Fruit fly (Drosophila melanogaster): ENCODE measurements around the gene elg1.

The elg1 gene

dm6 chr3L:16105528-16105927 lies 26.3 kb upstream of the elg1 start, which contains the start of the genes IntS9 and CG43295 (continued):
- no peak for TF ChIP-seq CG15601 (tag; optimal IDR thresholded peaks at IDR 0.05)
- TF ChIP-seq lbe (GFP tag; optimal IDR thresholded peaks at IDR 0.05): peak; percentile 77
- 0 out of 4 replicates have a peak, but pooled peaks have one; percentile 25 for TF ChIP-seq Dll (GFP tag; IDR thresholded peaks at IDR 0.05; ENCODE audit: partially characterized antibody)
- TF ChIP-seq CG30431 (GFP tag; optimal IDR thresholded peaks at IDR 0.05): peak; percentile 75
- TF ChIP-seq Doc3 (GFP tag; IDR thresholded peaks at IDR 0.05; ENCODE audit: partially characterized antibody): no peak; the same call in 2 of the 3 replicates
- TF ChIP-seq CG14050 (GFP tag; IDR thresholded peaks at IDR 0.05): peak; percentile 79
- peak; percentile 79 for TF ChIP-seq CG10366 (GFP tag; IDR thresholded peaks at IDR 0.05)
- TF ChIP-seq fd102C (GFP tag; optimal IDR thresholded peaks at IDR 0.05): peak; percentile 17
- no peak for TF ChIP-seq CG15269 (tag; optimal IDR thresholded peaks at IDR 0.05)
- no peak for TF ChIP-seq CG13296 (GFP tag; optimal IDR thresholded peaks at IDR 0.05)
- no peak for TF ChIP-seq CG8478 (optimal IDR thresholded peaks at IDR 0.05)
- TF ChIP-seq NC2α (GFP tag; optimal IDR thresholded peaks at IDR 0.05): peak; percentile 79
- peak; percentile 88 for TF ChIP-seq CG6689 (GFP tag; IDR thresholded peaks at IDR 0.05)
- peak; percentile 82 for TF ChIP-seq Optix (GFP tag; IDR thresholded peaks at IDR 0.05)
- TF ChIP-seq inv (GFP tag; IDR thresholded peaks at IDR 0.05; ENCODE audit: partially characterized antibody): no peak
- no peak for TF ChIP-seq eve (GFP tag; optimal IDR thresholded peaks at IDR 0.05)
- peak; percentile 61 for TF ChIP-seq Sry-δ (GFP tag; optimal IDR thresholded peaks at IDR 0.05)
- TF ChIP-seq CG13775 (GFP tag; optimal IDR thresholded peaks at IDR 0.05): peak; percentile 84
- TF ChIP-seq CG2129 (GFP tag; IDR thresholded peaks at IDR 0.05; ENCODE audit: partially characterized antibody): no peak
- no peak for TF ChIP-seq ato (GFP tag; IDR thresholded peaks at IDR 0.05; ENCODE audit: partially characterized antibody)
- TF ChIP-seq Dfd (GFP tag; optimal IDR thresholded peaks at IDR 0.05): no peak
- TF ChIP-seq cato (GFP tag; optimal IDR thresholded peaks at IDR 0.05; ENCODE audit: borderline replicate concordance): peak; percentile 67
- TF ChIP-seq slp2 (GFP tag; optimal IDR thresholded peaks at IDR 0.05): peak; percentile 81
- peak; percentile 49 for TF ChIP-seq pzg (GFP tag; optimal IDR thresholded peaks at IDR 0.05)
- peak; percentile 93 for TF ChIP-seq scrt (GFP tag; optimal IDR thresholded peaks at IDR 0.05)
- peak; percentile 99 for TF ChIP-seq CG15514 (GFP tag; optimal IDR thresholded peaks at IDR 0.05)
- peak; percentile 79 for TF ChIP-seq Atf3 (GFP tag; optimal IDR thresholded peaks at IDR 0.05)
- TF ChIP-seq CG12299 (tag; optimal IDR thresholded peaks at IDR 0.05): peak; percentile 39
- TF ChIP-seq CG5245 (GFP tag; optimal IDR thresholded peaks at IDR 0.05): peak; percentile 75
- peak; percentile 75 for TF ChIP-seq nmo (GFP tag; optimal IDR thresholded peaks at IDR 0.05)
- peak; percentile 86 for TF ChIP-seq Ada2b (GFP tag; IDR thresholded peaks at IDR 0.05)
- peak; percentile 36; the same call in 1 of the 2 replicates for TF ChIP-seq bowl (GFP tag; IDR thresholded peaks at IDR 0.05)
- TF ChIP-seq Lpt (GFP tag; optimal IDR thresholded peaks at IDR 0.05): no peak
- TF ChIP-seq dimm (GFP tag; IDR thresholded peaks at IDR 0.05): 0 out of 2 replicates have a peak, but pooled peaks have one; percentile 19
- peak; percentile 41 for TF ChIP-seq CG18619 (GFP tag; optimal IDR thresholded peaks at IDR 0.05)
- TF ChIP-seq Tbp (GFP tag; optimal IDR thresholded peaks at IDR 0.05): no peak
- peak; percentile 82 for TF ChIP-seq stc (GFP tag; IDR thresholded peaks at IDR 0.05)
- TF ChIP-seq CG8944 (GFP tag; optimal IDR thresholded peaks at IDR 0.05): peak; percentile 86
- no peak for TF ChIP-seq CG15011 (GFP tag; optimal IDR thresholded peaks at IDR 0.05)
- TF ChIP-seq Mes4 (GFP tag; optimal IDR thresholded peaks at IDR 0.05): peak; percentile 82
- TF ChIP-seq CG31224 (GFP tag; IDR thresholded peaks at IDR 0.05): peak; percentile 60
- TF ChIP-seq CG8924 (tag; optimal IDR thresholded peaks at IDR 0.05): no peak
- TF ChIP-seq CG7357 (GFP tag; IDR thresholded peaks at IDR 0.05): peak; percentile 69; the same call in 2 of the 3 replicates
- TF ChIP-seq sr (GFP tag; IDR thresholded peaks at IDR 0.05): no peak; the same call in 2 of the 3 replicates
- TF ChIP-seq CG11247 (GFP tag; IDR thresholded peaks at IDR 0.05): peak; percentile 62
- TF ChIP-seq otp (GFP tag; IDR thresholded peaks at IDR 0.05): peak; percentile 84
- peak; percentile 52 for TF ChIP-seq CG30020 (tag; optimal IDR thresholded peaks at IDR 0.05)
- TF ChIP-seq CG2712 (tag; optimal IDR thresholded peaks at IDR 0.05): no peak
- TF ChIP-seq Atf6 (GFP tag; IDR thresholded peaks at IDR 0.05): peak; percentile 82
- TF ChIP-seq Awh (GFP tag; IDR thresholded peaks at IDR 0.05): peak; percentile 82
- no peak for TF ChIP-seq unc-4 (GFP tag; IDR thresholded peaks at IDR 0.05; ENCODE audit: partially characterized antibody)
